Fruit fly (Drosophila melanogaster) whole organism, embryonic: ENCODE measurements around the gene CG13482.

Experiments used
- Ada2b ChIP-seq: fragments of 200-800 bp; sonication (Bioruptor generic); IDR thresholded peaks from 2 replicates; pipeline ENCODE4 v1.3.6; 2022; ENCODE audit warnings: missing biosample characterization, missing genetic modification characterization
- Antp ChIP-seq: fragments of 200-800 bp; sonication (Bioruptor generic); optimal IDR thresholded peaks from 3 replicates; lab custom pipeline; 2016; ENCODE audit warnings: missing biosample characterization, missing genetic modification characterization
- Bdp1 ChIP-seq: fragments of 200-800 bp; sonication (Bioruptor generic); optimal IDR thresholded peaks from 3 replicates; lab custom pipeline; 2016; ENCODE audit warnings: missing biosample characterization, missing genetic modification characterization
- CG11695 ChIP-seq: fragments of 200-800 bp; sonication (Bioruptor generic); IDR thresholded peaks from 3 replicates; pipeline ENCODE4 v1.3.6; 2022; ENCODE audit warnings: missing biosample characterization, missing genetic modification characterization
- CG13296 ChIP-seq: fragments of 200-800 bp; sonication (Bioruptor generic); optimal IDR thresholded peaks from 3 replicates; lab custom pipeline; 2018; ENCODE audit warnings: missing biosample characterization, mild to moderate bottlenecking, missing genetic modification characterization
- CG1602 ChIP-seq: fragments of 200-800 bp; sonication (Bioruptor generic); optimal IDR thresholded peaks from 3 replicates; lab custom pipeline; 2016; ENCODE audit warnings: missing biosample characterization, missing genetic modification characterization
- CG18011 ChIP-seq: fragments of 200-800 bp; sonication (Bioruptor generic); optimal IDR thresholded peaks from 2 replicates; lab custom pipeline; 2017; ENCODE audit warnings: missing biosample characterization, missing genetic modification characterization, mild to moderate bottlenecking, moderate library complexity, missing genotype
- CG18619 ChIP-seq: fragments of 200-800 bp; sonication (Bioruptor generic); optimal IDR thresholded peaks from 3 replicates; lab custom pipeline; 2017; ENCODE audit warnings: missing biosample characterization, mild to moderate bottlenecking, missing genetic modification characterization
- CG2712 ChIP-seq: fragments of 200-800 bp; optimal IDR thresholded peaks from 3 replicates; lab custom pipeline; 2019; ENCODE audit warnings: missing biosample characterization, mild to moderate bottlenecking, missing genetic modification characterization, moderate library complexity
- CG2889 ChIP-seq: fragments of 200-800 bp; sonication (Bioruptor generic); IDR thresholded peaks from 3 replicates; pipeline ENCODE4 v1.3.6; 2022; ENCODE audit warnings: missing biosample characterization, missing genetic modification characterization
- CG3065 ChIP-seq: fragments of 200-800 bp; sonication (Bioruptor generic); optimal IDR thresholded peaks from 2 replicates; lab custom pipeline; 2016; ENCODE audit warnings: missing biosample characterization, missing genetic modification characterization
- CG34422 ChIP-seq: fragments of 200-800 bp; sonication (Bioruptor generic); IDR thresholded peaks from 3 replicates; pipeline ENCODE4 v1.3.6; 2022; ENCODE audit warnings: missing biosample characterization, missing genetic modification characterization
- CG8359 ChIP-seq: fragments of 200-800 bp; sonication (Bioruptor generic); optimal IDR thresholded peaks from 2 replicates; lab custom pipeline; 2017; ENCODE audit warnings: missing biosample characterization, mild to moderate bottlenecking, missing genetic modification characterization, borderline replicate concordance
- CG9437 ChIP-seq: fragments of 200-800 bp; sonication (Bioruptor generic); optimal IDR thresholded peaks from 2 replicates; lab custom pipeline; 2018; ENCODE audit warnings: missing biosample characterization, mild to moderate bottlenecking, missing genetic modification characterization
- CG9727 ChIP-seq: fragments of 200-800 bp; sonication (Bioruptor generic); optimal IDR thresholded peaks from 3 replicates; lab custom pipeline; 2017; ENCODE audit warnings: missing biosample characterization, mild to moderate bottlenecking, missing genetic modification characterization
- CrebB ChIP-seq: fragments of 200-800 bp; sonication (Bioruptor generic); optimal IDR thresholded peaks from 3 replicates; lab custom pipeline; 2018; ENCODE audit warnings: missing biosample characterization, mild to moderate bottlenecking, missing genetic modification characterization
- Dek ChIP-seq: fragments of 200-800 bp; sonication (Bioruptor generic); optimal IDR thresholded peaks from 3 replicates; lab custom pipeline; 2019; ENCODE audit warnings: missing biosample characterization, mild to moderate bottlenecking, missing genetic modification characterization, moderate library complexity
- H15 ChIP-seq: fragments of 200-800 bp; sonication (Bioruptor generic); IDR thresholded peaks from 3 replicates; pipeline ENCODE4 v1.3.6; 2022; ENCODE audit warnings: missing biosample characterization, missing genetic modification characterization
- Hey ChIP-seq: fragments of 200-800 bp; sonication (Bioruptor generic); optimal IDR thresholded peaks from 3 replicates; lab custom pipeline; 2018; ENCODE audit warnings: missing biosample characterization, mild to moderate bottlenecking, missing genetic modification characterization
- Lim3 ChIP-seq: fragments of 200-800 bp; sonication (Bioruptor generic); IDR thresholded peaks from 2 replicates; pipeline ENCODE4 v1.3.6; 2022; ENCODE audit warnings: missing biosample characterization, missing genetic modification characterization
- Meics ChIP-seq: fragments of 200-800 bp; sonication (Bioruptor generic); optimal IDR thresholded peaks from 2 replicates; lab custom pipeline; 2017; ENCODE audit warnings: missing biosample characterization, mild to moderate bottlenecking, missing genetic modification characterization
- Oli ChIP-seq: fragments of 200-800 bp; sonication (Bioruptor generic); optimal IDR thresholded peaks from 2 replicates; lab custom pipeline; 2018; ENCODE audit warnings: missing biosample characterization, mild to moderate bottlenecking, missing genetic modification characterization, moderate library complexity
- Optix ChIP-seq: fragments of 200-800 bp; sonication (Bioruptor generic); IDR thresholded peaks from 3 replicates; pipeline ENCODE4 v1.3.6; 2022; ENCODE audit warnings: missing biosample characterization, missing genetic modification characterization
- Pdp1 ChIP-seq, 2 experiments: fragments of 200-800 bp; sonication (Bioruptor generic); optimal IDR thresholded peaks; 3 replicates each; lab custom pipeline; 2016; ENCODE audit warnings: missing biosample characterization in 2 of 2, missing genetic modification characterization in 2 of 2, mild to moderate bottlenecking in 1 of 2, moderate library complexity in 1 of 2
- Rx ChIP-seq: fragments of 200-800 bp; sonication (Bioruptor generic); IDR thresholded peaks from 2 replicates; pipeline ENCODE4 v1.3.6; 2022; ENCODE audit warnings: missing biosample characterization, missing genetic modification characterization
- Six4 ChIP-seq: fragments of 200-800 bp; sonication (Bioruptor generic); optimal IDR thresholded peaks from 2 replicates; lab custom pipeline; 2016; ENCODE audit warnings: missing biosample characterization, missing genetic modification characterization
- Vsx1 ChIP-seq: fragments of 200-800 bp; sonication (Bioruptor generic); optimal IDR thresholded peaks from 2 replicates; lab custom pipeline; 2017; ENCODE audit warnings: missing biosample characterization, mild to moderate bottlenecking, missing genetic modification characterization, missing genetic modification reagents
- Xbp1 ChIP-seq: fragments of 200-800 bp; sonication (Bioruptor generic); optimal IDR thresholded peaks from 3 replicates; lab custom pipeline; 2016; ENCODE audit warnings: missing biosample characterization, mild to moderate bottlenecking, missing genetic modification characterization
- ash1 ChIP-seq: fragments of 200-800 bp; sonication (Bioruptor generic); optimal IDR thresholded peaks from 2 replicates; lab custom pipeline; 2018; ENCODE audit warnings: missing biosample characterization, mild to moderate bottlenecking, missing genetic modification characterization
- chm ChIP-seq: fragments of 200-800 bp; sonication (Bioruptor generic); IDR thresholded peaks from 2 replicates; pipeline ENCODE4 v1.3.6; 2022; ENCODE audit warnings: missing biosample characterization, missing genetic modification characterization
- crol ChIP-seq: fragments of 200-800 bp; sonication (Bioruptor generic); IDR thresholded peaks from 2 replicates; pipeline ENCODE4 v1.3.6; 2022; ENCODE audit warnings: missing biosample characterization, missing genetic modification characterization
- cwo ChIP-seq: fragments of 200-800 bp; sonication (Bioruptor generic); optimal IDR thresholded peaks from 3 replicates; lab custom pipeline; 2017; ENCODE audit warnings: missing biosample characterization, missing genetic modification characterization, mild to moderate bottlenecking, moderate library complexity, missing genetic modification reagents
- danr ChIP-seq: fragments of 200-800 bp; sonication (Bioruptor generic); IDR thresholded peaks from 2 replicates; pipeline ENCODE4 v1.3.6; 2022; ENCODE audit warnings: missing biosample characterization, missing genetic modification characterization
- dimm ChIP-seq: fragments of 200-800 bp; sonication (Bioruptor generic); IDR thresholded peaks from 2 replicates; pipeline ENCODE4 v1.3.6; 2022; ENCODE audit warnings: missing biosample characterization, missing genetic modification characterization
- dpn ChIP-seq, 2 experiments: fragments of 200-800 bp; sonication (Bioruptor generic); optimal IDR thresholded peaks; 3 replicates each; lab custom pipeline; 2016; ENCODE audit warnings: missing biosample characterization in 2 of 2, missing genetic modification characterization in 2 of 2
- dysf ChIP-seq: fragments of 200-800 bp; sonication (Bioruptor generic); IDR thresholded peaks from 3 replicates; pipeline ENCODE4 v1.3.6; 2022; ENCODE audit warnings: missing biosample characterization, missing genetic modification characterization
- gce ChIP-seq: fragments of 200-800 bp; sonication (Bioruptor generic); IDR thresholded peaks from 3 replicates; pipeline ENCODE4 v1.3.6; 2022; ENCODE audit warnings: missing biosample characterization, missing genetic modification characterization
- grau ChIP-seq: fragments of 200-800 bp; optimal IDR thresholded peaks from 3 replicates; lab custom pipeline; 2019; ENCODE audit warnings: missing biosample characterization, mild to moderate bottlenecking, missing genetic modification characterization, moderate library complexity
- knrl ChIP-seq: fragments of 200-800 bp; sonication (Bioruptor generic); IDR thresholded peaks from 3 replicates; pipeline ENCODE4 v1.3.6; 2022; ENCODE audit warnings: missing biosample characterization, missing genetic modification characterization; ENCODE audit not compliant: partially characterized antibody
- lilli ChIP-seq: fragments of 200-800 bp; sonication (Bioruptor generic); optimal IDR thresholded peaks from 3 replicates; lab custom pipeline; 2016; ENCODE audit warnings: missing biosample characterization, missing genetic modification characterization
- mirr ChIP-seq: fragments of 200-800 bp; sonication (Bioruptor generic); optimal IDR thresholded peaks from 3 replicates; lab custom pipeline; 2018; ENCODE audit warnings: missing biosample characterization, mild to moderate bottlenecking, missing genetic modification characterization
- pan ChIP-seq, 4 experiments: fragments of >200 bp in 3 of 4; fragments of 200-800 bp in 1 of 4; sonication (Bioruptor generic) in 1 of 4; optimal IDR thresholded peaks in 3 of 4; IDR thresholded peaks in 1 of 4; 2 replicates each; pipeline versions ENCODE4 v1.3.6 to Lab custom; 2017 to 2022; ENCODE audit warnings: missing biosample characterization in 2 of 4, missing genetic modification characterization in 2 of 4, mixed read lengths in 1 of 4
- pfk ChIP-seq: fragments of 200-800 bp; sonication (Bioruptor generic); optimal IDR thresholded peaks from 2 replicates; lab custom pipeline; 2018; ENCODE audit warnings: missing biosample characterization, mild to moderate bottlenecking, missing genetic modification characterization, moderate library complexity
- run ChIP-seq: fragments of 200-800 bp; sonication (Bioruptor generic); optimal IDR thresholded peaks from 3 replicates; lab custom pipeline; 2018; ENCODE audit warnings: missing biosample characterization, mild to moderate bottlenecking, missing genetic modification characterization
- sd ChIP-seq: fragments of 200-800 bp; sonication (Bioruptor generic); optimal IDR thresholded peaks from 3 replicates; lab custom pipeline; 2018; ENCODE audit warnings: missing biosample characterization, mild to moderate bottlenecking, missing genetic modification characterization, moderate library complexity
- sens ChIP-seq: fragments of 200-800 bp; sonication (Bioruptor generic); peaks from one replicate; lab custom pipeline; 2016; ENCODE audit warnings: missing biosample characterization, missing genetic modification characterization
- slbo ChIP-seq: fragments of 200-800 bp; sonication (Bioruptor generic); IDR thresholded peaks from 2 replicates; pipeline ENCODE4 v1.3.6; 2022; ENCODE audit warnings: missing biosample characterization, missing genetic modification characterization
- slp2 ChIP-seq: fragments of 200-800 bp; sonication (Bioruptor generic); optimal IDR thresholded peaks from 2 replicates; lab custom pipeline; 2016; ENCODE audit warnings: missing biosample characterization, missing genetic modification characterization
- tgo ChIP-seq: fragments of 200-800 bp; sonication (Bioruptor generic); IDR thresholded peaks from 3 replicates; pipeline ENCODE4 v1.3.6; 2022; ENCODE audit warnings: missing biosample characterization, missing genetic modification characterization
- vnd ChIP-seq: fragments of 200-800 bp; sonication (Bioruptor generic); IDR thresholded peaks from 3 replicates; pipeline ENCODE4 v1.3.6; 2022; ENCODE audit warnings: missing biosample characterization, missing genetic modification characterization; ENCODE audit not compliant: partially characterized antibody
- wdn ChIP-seq: fragments of 200-800 bp; sonication (Bioruptor generic); IDR thresholded peaks from 2 replicates; pipeline ENCODE4 v1.3.6; 2022; ENCODE audit warnings: missing biosample characterization, missing genetic modification characterization

The CG13482 gene

DNA sequence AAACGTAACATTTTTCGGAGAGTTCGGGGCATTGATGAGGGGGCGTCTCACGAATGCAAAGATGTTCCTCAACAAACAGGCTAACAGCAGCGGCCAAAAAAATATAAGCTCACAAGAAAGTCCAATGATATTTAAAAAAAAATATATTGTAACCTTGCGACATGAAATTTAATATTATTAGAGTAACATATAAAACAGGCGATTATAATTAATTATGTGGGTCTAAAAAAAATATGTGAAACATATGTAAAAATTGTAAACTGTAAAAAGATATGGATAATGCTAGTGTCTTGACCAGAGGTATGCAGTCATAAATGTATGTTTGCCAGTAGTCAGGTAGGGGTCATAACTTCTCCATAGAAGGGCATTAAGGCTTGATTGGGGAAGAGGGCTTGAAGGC is 24.0 kb downstream of the CG13482 start (continued):
- TF ChIP-seq grau (tag; lab: Kevin White, UChicago) (peak; percentile 20), pfk (GFP tag; lab: Kevin White, UChicago) (no peak), Ada2b (GFP tag; lab: Robert Waterston, UW) (no peak), H15 (no peak), slp2 (GFP tag; lab: Kevin White, UChicago) (no peak), gce (GFP tag; lab: Robert Waterston, UW) (no peak), CG2712 (tag; lab: Kevin White, UChicago) (peak; percentile 54), Optix (no peak), CG2889 (GFP tag; lab: Robert Waterston, UW) (no peak), ash1 (GFP tag; lab: Kevin White, UChicago) (no peak), cwo (peak; percentile 11), dpn (GFP tag; optimal IDR thresholded peaks at IDR 0.05; lab: Kevin White, UChicago) (no peak), slbo (GFP tag; lab: Robert Waterston, UW) (peak; percentile 16; the same call in 1 of the 2 replicates), CG18011 (GFP tag; lab: Kevin White, UChicago) (no peak), CG9727 (GFP tag; lab: Kevin White, UChicago) (peak; percentile 2), CG1602 (no peak), Dek (tag; lab: Kevin White, UChicago) (no peak), pan (optimal IDR thresholded peaks at IDR 0.05; lab: Kevin White, UChicago) (no peak), pan (GFP tag; optimal IDR thresholded peaks at IDR 0.05 in 1 of 2, IDR thresholded peaks at IDR 0.05 in 1 of 2) (peak in 1 of 2 experiments; percentile 16), CG11695 (GFP tag; lab: Robert Waterston, UW) (0 out of 3 replicates have a peak, but pooled peaks have one; percentile 18), dysf (peak; percentile 36; the same call in 1 of the 3 replicates), Lim3 (no peak), wdn (GFP tag; lab: Robert Waterston, UW) (no peak), CrebB (tag; lab: Kevin White, UChicago) (no peak), CG18619 (GFP tag; lab: Kevin White, UChicago) (no peak), Rx (GFP tag; lab: Robert Waterston, UW) (no peak), mirr (GFP tag; lab: Kevin White, UChicago) (no peak), chm (no peak), sens (GFP tag; lab: Kevin White, UChicago) (peak; percentile 39), CG9437 (GFP tag; lab: Kevin White, UChicago) (no peak), CG34422 (GFP tag; lab: Robert Waterston, UW) (no peak), CG3065 (no peak), Hey (tag; lab: Kevin White, UChicago) (no peak), Vsx1 (GFP tag; lab: Kevin White, UChicago) (no peak), Six4 (no peak), CG8359 (GFP tag; lab: Kevin White, UChicago) (no peak), danr (GFP tag; lab: Robert Waterston, UW) (no peak), lilli (no peak), dimm (GFP tag; lab: Robert Waterston, UW) (no peak), vnd (GFP tag; lab: Robert Waterston, UW) (no peak), Oli (tag; lab: Kevin White, UChicago) (peak; percentile 33), run (tag; lab: Kevin White, UChicago) (no peak), Pdp1 (GFP tag; optimal IDR thresholded peaks at IDR 0.05; lab: Kevin White, UChicago) (no peak), CG13296 (GFP tag; lab: Kevin White, UChicago) (no peak), Bdp1 (no peak), knrl (GFP tag; lab: Robert Waterston, UW) (no peak), crol (no peak), Antp (GFP tag; lab: Kevin White, UChicago) (no peak), tgo (GFP tag; lab: Robert Waterston, UW) (peak; percentile 16; the same call in 1 of the 3 replicates), Meics (GFP tag; lab: Kevin White, UChicago) (peak; percentile 21), sd (tag; lab: Kevin White, UChicago) (no peak), Xbp1 (GFP tag; lab: Kevin White, UChicago) (no peak)
